Worm (Caenorhabditis elegans) whole organism, late embryonic: ENCODE measurements around the gene C50F4.16.

Experiments
- C08G9.2 ChIP-seq: sonication (generic microtip); optimal IDR thresholded peaks from 2 replicates; lab custom pipeline; 2016; ENCODE audit warnings: mild to moderate bottlenecking, missing genetic modification characterization, moderate library complexity, missing compliant biosample characterization
- C38D4.7 ChIP-seq: fragments of 200-800 bp; sonication (Bioruptor generic); optimal IDR thresholded peaks from 2 replicates; lab custom pipeline; 2018; ENCODE audit warnings: mild to moderate bottlenecking, missing genetic modification characterization, moderate library complexity, missing compliant biosample characterization
- Y22D7AL.16 ChIP-seq: sonication (generic microtip); optimal IDR thresholded peaks from 2 replicates; lab custom pipeline; 2016; ENCODE audit warnings: missing genetic modification characterization, missing compliant biosample characterization
- ama-1 ChIP-seq: fragments of 150-350 bp; optimal IDR thresholded peaks from 2 replicates; lab custom pipeline; 2014
- ceh-14 ChIP-seq: sonication (generic microtip); optimal IDR thresholded peaks from 2 replicates; lab custom pipeline; 2016; ENCODE audit warnings: missing genotype, missing genetic modification characterization, missing compliant biosample characterization
- ceh-2 ChIP-seq: sonication (generic microtip); optimal IDR thresholded peaks from 2 replicates; lab custom pipeline; 2016; ENCODE audit warnings: missing genotype, missing genetic modification characterization, missing compliant biosample characterization
- ceh-24 ChIP-seq: sonication (generic microtip); optimal IDR thresholded peaks from 2 replicates; lab custom pipeline; 2016; ENCODE audit warnings: mild to moderate bottlenecking, missing genetic modification characterization, missing compliant biosample characterization
- ceh-48 ChIP-seq: sonication (generic microtip); optimal IDR thresholded peaks from 2 replicates; lab custom pipeline; 2016; ENCODE audit warnings: missing genetic modification characterization, inconsistent platforms, missing compliant biosample characterization
- ceh-6 ChIP-seq: fragments of 200-800 bp; sonication (Bioruptor generic); optimal IDR thresholded peaks from 2 replicates; lab custom pipeline; 2018; ENCODE audit warnings: mild to moderate bottlenecking, missing genetic modification characterization, missing compliant biosample characterization
- dmd-4 ChIP-seq: sonication (generic microtip); optimal IDR thresholded peaks from 2 replicates; lab custom pipeline; 2016; ENCODE audit warnings: borderline replicate concordance, missing genetic modification characterization, missing compliant biosample characterization
- dve-1 ChIP-seq: sonication (generic microtip); optimal IDR thresholded peaks from 2 replicates; lab custom pipeline; 2017; ENCODE audit warnings: antibody characterized with exemption, mild to moderate bottlenecking, missing genetic modification characterization, missing compliant biosample characterization
- elt-2 ChIP-seq: sonication (generic microtip); optimal IDR thresholded peaks from 2 replicates; lab custom pipeline; 2016; ENCODE audit warnings: missing genetic modification reagents, missing genetic modification characterization, missing compliant biosample characterization
- fkh-6 ChIP-seq: sonication (generic microtip); optimal IDR thresholded peaks from 2 replicates; lab custom pipeline; 2016; ENCODE audit warnings: missing genetic modification characterization, missing compliant biosample characterization
- gmeb-2 ChIP-seq: sonication (generic microtip); optimal IDR thresholded peaks from 2 replicates; lab custom pipeline; 2016; ENCODE audit warnings: missing genetic modification characterization, inconsistent platforms, missing compliant biosample characterization
- hlh-30 ChIP-seq: sonication (generic microtip); optimal IDR thresholded peaks from 2 replicates; lab custom pipeline; 2017; ENCODE audit warnings: antibody characterized with exemption, missing genetic modification characterization, missing compliant biosample characterization; ENCODE audit not compliant: insufficient read depth
- hlh-8 ChIP-seq: sonication (generic microtip); optimal IDR thresholded peaks from 2 replicates; lab custom pipeline; 2016; ENCODE audit warnings: missing genotype, missing genetic modification characterization, missing compliant biosample characterization
- lim-6 ChIP-seq: sonication (generic microtip); optimal IDR thresholded peaks from 2 replicates; lab custom pipeline; 2016; ENCODE audit warnings: missing genetic modification characterization, missing compliant biosample characterization
- lin-11 ChIP-seq: fragments of 200-800 bp; sonication (Bioruptor generic); optimal IDR thresholded peaks from 2 replicates; lab custom pipeline; 2018; ENCODE audit warnings: mild to moderate bottlenecking, missing genetic modification characterization, missing compliant biosample characterization
- madf-2 ChIP-seq: sonication (generic microtip); optimal IDR thresholded peaks from 2 replicates; lab custom pipeline; 2017; ENCODE audit warnings: missing genetic modification characterization, missing compliant biosample characterization
- npax-4 ChIP-seq: sonication (generic microtip); optimal IDR thresholded peaks from 2 replicates; lab custom pipeline; 2016; ENCODE audit warnings: missing genetic modification characterization, missing compliant biosample characterization
- pag-3 ChIP-seq: sonication (generic microtip); optimal IDR thresholded peaks from 2 replicates; lab custom pipeline; 2016; ENCODE audit warnings: missing compliant biosample characterization, missing genetic modification characterization, borderline replicate concordance
- pha-4 ChIP-seq: fragments of 150-350 bp; optimal IDR thresholded peaks from 2 replicates; lab custom pipeline; 2018; ENCODE audit warnings: missing biosample characterization, missing genetic modification reagents, missing genetic modification characterization
- pqm-1 ChIP-seq: sonication (generic microtip); optimal IDR thresholded peaks from 2 replicates; lab custom pipeline; 2016; ENCODE audit warnings: missing genetic modification characterization, missing compliant biosample characterization
- pros-1 ChIP-seq: fragments of 150-350 bp; optimal IDR thresholded peaks from 2 replicates; lab custom pipeline; 2014; ENCODE audit warnings: missing biosample characterization, missing genetic modification reagents, missing genetic modification characterization
- ref-2 ChIP-seq: sonication (generic microtip); optimal IDR thresholded peaks from 2 replicates; lab custom pipeline; 2016; ENCODE audit warnings: missing genetic modification characterization, missing compliant biosample characterization
- rnt-1 ChIP-seq: sonication (generic microtip); optimal IDR thresholded peaks from 2 replicates; lab custom pipeline; 2016; ENCODE audit warnings: missing genetic modification characterization, missing compliant biosample characterization
- sdc-2 ChIP-seq: sonication (generic microtip); optimal IDR thresholded peaks from 2 replicates; lab custom pipeline; 2016; ENCODE audit warnings: missing genotype, missing genetic modification characterization, missing compliant biosample characterization
- sox-2 ChIP-seq: fragments of 200-800 bp; sonication (Bioruptor generic); IDR thresholded peaks from 2 replicates; pipeline ENCODE4 v1.3.6; 2022; ENCODE audit warnings: missing genetic modification reagents, missing genetic modification characterization, missing compliant biosample characterization
- syd-9 ChIP-seq: sonication (generic microtip); optimal IDR thresholded peaks from 2 replicates; lab custom pipeline; 2016; ENCODE audit warnings: mild to moderate bottlenecking, missing genetic modification characterization, moderate library complexity, missing compliant biosample characterization
- ttx-3 ChIP-seq: sonication (generic microtip); optimal IDR thresholded peaks from 2 replicates; lab custom pipeline; 2016; ENCODE audit warnings: missing genetic modification reagents, missing genetic modification characterization, missing compliant biosample characterization
- unc-42 ChIP-seq: sonication (generic microtip); optimal IDR thresholded peaks from 2 replicates; lab custom pipeline; 2016; ENCODE audit warnings: missing genotype, missing genetic modification characterization, missing compliant biosample characterization
- ztf-16 ChIP-seq: sonication (generic microtip); optimal IDR thresholded peaks from 2 replicates; lab custom pipeline; 2017; ENCODE audit warnings: missing genetic modification characterization, missing compliant biosample characterization

The C50F4.16 gene

ce11 chrV:9526470-9526869, 14.9 kb downstream of the C50F4.16 start, which contains the start of gene C50F4.1:
TSS of gene C50F4.1 (plus strand) at chrV:9526793.
- TF ChIP-seq ceh-6 (GFP tag; lab: Kevin White, UChicago) (no peak), gmeb-2 (tag; lab: Kevin White, UChicago) (no peak), lin-11 (tag; lab: Kevin White, UChicago) (no peak), dmd-4 (no peak), ztf-16 (tag; lab: Kevin White, UChicago) (no peak), C38D4.7 (no peak), rnt-1 (tag; lab: Kevin White, UChicago) (no peak), dve-1 (tag; lab: Kevin White, UChicago) (no peak), ama-1 (lab: Kevin White, UChicago) (no peak), unc-42 (tag; lab: Kevin White, UChicago) (no peak), syd-9 (no peak), hlh-8 (no peak)

ce11 chrV:9524099-9524498, 17.3 kb downstream of the C50F4.16 start, which contains the start of gene C50F4.9:
TSS of gene C50F4.9 (minus strand) at chrV:9524199.
- TF ChIP-seq C08G9.2 (tag; lab: Kevin White, UChicago) (no peak), sdc-2 (no peak), npax-4 (tag; lab: Kevin White, UChicago) (no peak), fkh-6 (tag; lab: Kevin White, UChicago) (no peak), elt-2 (tag; lab: Kevin White, UChicago) (no peak), rnt-1 (tag; lab: Kevin White, UChicago) (no peak)

DNA sequence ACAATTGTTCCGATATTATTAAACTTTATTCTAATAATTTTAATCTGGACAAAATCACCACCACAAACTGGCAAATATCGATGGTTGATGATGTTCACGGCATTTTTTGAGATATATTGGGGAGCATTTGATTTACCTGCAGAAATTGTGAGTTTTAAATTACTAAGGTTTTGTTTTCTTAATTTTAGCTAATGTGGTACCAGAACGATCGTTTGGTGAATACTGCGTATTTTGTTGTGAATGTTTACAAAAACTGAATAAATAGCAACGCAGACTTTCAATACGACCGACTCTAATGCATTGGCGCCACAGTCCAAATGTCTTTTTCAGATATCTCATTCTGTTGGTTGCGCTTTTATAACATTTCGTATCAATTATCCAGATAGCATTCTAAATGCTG, 19.7 kb downstream of the C50F4.16 start:
- TF ChIP-seq Y22D7AL.16 (no peak), madf-2 (tag; lab: Kevin White, UChicago) (no peak), ceh-2 (tag; lab: Kevin White, UChicago) (no peak), fkh-6 (tag; lab: Kevin White, UChicago) (no peak), C38D4.7 (no peak), ref-2 (no peak), npax-4 (tag; lab: Kevin White, UChicago) (no peak), lim-6 (tag; lab: Kevin White, UChicago) (no peak), pha-4 (tag; lab: Kevin White, UChicago) (no peak), sox-2 (GFP tag; lab: Robert Waterston, UW) (no peak), ceh-14 (no peak)

DNA sequence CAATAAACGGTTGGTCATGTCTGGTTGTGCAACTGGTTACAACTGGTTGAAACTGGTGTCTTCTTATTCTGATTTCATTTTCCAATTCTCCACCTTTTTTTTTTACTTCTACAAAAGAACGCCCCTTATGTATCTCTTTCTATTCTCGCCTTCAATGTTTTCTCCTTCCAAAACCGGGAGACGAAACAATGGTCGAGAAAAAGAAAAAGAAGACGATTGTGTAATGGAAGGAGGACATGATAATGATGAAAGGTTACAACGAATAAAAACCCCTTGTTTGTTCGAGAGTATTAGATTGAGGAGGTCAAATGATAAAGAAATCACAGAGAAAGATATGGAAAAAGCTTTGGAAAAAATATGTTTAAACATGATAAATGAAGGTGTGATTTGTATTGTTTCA, 22.6 kb downstream of the C50F4.16 start, which contains the start of gene C50F4.8:
Gene C50F4.8, minus strand, starts transcription at position 28 of the 400 bp plus-strand sequence.
- no peak for TF ChIP-seq ceh-48 (tag; lab: Kevin White, UChicago)

ce11 chrV:9516280-9516679, 25.1 kb downstream of the C50F4.16 start:
- TF ChIP-seq ceh-6 (GFP tag; lab: Kevin White, UChicago) = no peak
- TF ChIP-seq rnt-1 (tag; lab: Kevin White, UChicago) = no peak

- TF ChIP-seq pros-1 (tag; lab: Kevin White, UChicago) (no peak), fkh-6 (tag; lab: Kevin White, UChicago) (no peak), ref-2 (no peak), pag-3 (tag; lab: Kevin White, UChicago) (no peak)
Measured at ce11 chrV:9513590-9513989, 27.8 kb downstream of the C50F4.16 start, which contains the start of gene eif-2Bdelta. TSS of gene eif-2Bdelta (plus strand) at chrV:9513824.

- TF ChIP-seq madf-2 (tag; lab: Kevin White, UChicago) (no peak), ref-2 (no peak), ttx-3 (tag; lab: Kevin White, UChicago) (no peak), ztf-16 (tag; lab: Kevin White, UChicago) (no peak), fkh-6 (tag; lab: Kevin White, UChicago) (no peak), hlh-30 (tag; lab: Kevin White, UChicago) (no peak), dmd-4 (no peak), npax-4 (tag; lab: Kevin White, UChicago) (no peak), ceh-24 (tag; lab: Kevin White, UChicago) (no peak), pqm-1 (tag; lab: Kevin White, UChicago) (no peak)
Measured at ce11 chrV:9509597-9509996, 31.8 kb downstream of the C50F4.16 start.
